Worm (Caenorhabditis elegans): Measurements from ENCODE around the gene T01H3.3.

ce11 chrII:7879266-7879718, 5.6 kb upstream of the T01H3.3 start, which contains the start of the genes vha-4 and T01H3.5:
- no peak for TF ChIP-seq nhr-76 (tag; optimal IDR thresholded peaks at IDR 0.05)
- peak; percentile 6 for TF ChIP-seq snu-23 (GFP tag; optimal IDR thresholded peaks at IDR 0.05)
- no peak for TF ChIP-seq snpc-4 (tag; optimal IDR thresholded peaks at IDR 0.05)
- no peak for TF ChIP-seq aha-1 (tag; optimal IDR thresholded peaks at IDR 0.05)
- TF ChIP-seq unc-62 (GFP tag; optimal IDR thresholded peaks at IDR 0.05), result no peak
- peak in 1 of 2 experiments; percentile 21 for TF ChIP-seq lsy-2 (tag; optimal IDR thresholded peaks at IDR 0.05)
- no peak for TF ChIP-seq alr-1 (tag; optimal IDR thresholded peaks at IDR 0.05; ENCODE audit: borderline replicate concordance)
- TF ChIP-seq vab-15 (tag; optimal IDR thresholded peaks at IDR 0.05), result no peak
- no peak for TF ChIP-seq mep-1 (tag; optimal IDR thresholded peaks at IDR 0.05)

All from whole organism, L1 larva.